Fruit fly (Drosophila melanogaster): Measurements from ENCODE around the gene Unc-115a.

DNA sequence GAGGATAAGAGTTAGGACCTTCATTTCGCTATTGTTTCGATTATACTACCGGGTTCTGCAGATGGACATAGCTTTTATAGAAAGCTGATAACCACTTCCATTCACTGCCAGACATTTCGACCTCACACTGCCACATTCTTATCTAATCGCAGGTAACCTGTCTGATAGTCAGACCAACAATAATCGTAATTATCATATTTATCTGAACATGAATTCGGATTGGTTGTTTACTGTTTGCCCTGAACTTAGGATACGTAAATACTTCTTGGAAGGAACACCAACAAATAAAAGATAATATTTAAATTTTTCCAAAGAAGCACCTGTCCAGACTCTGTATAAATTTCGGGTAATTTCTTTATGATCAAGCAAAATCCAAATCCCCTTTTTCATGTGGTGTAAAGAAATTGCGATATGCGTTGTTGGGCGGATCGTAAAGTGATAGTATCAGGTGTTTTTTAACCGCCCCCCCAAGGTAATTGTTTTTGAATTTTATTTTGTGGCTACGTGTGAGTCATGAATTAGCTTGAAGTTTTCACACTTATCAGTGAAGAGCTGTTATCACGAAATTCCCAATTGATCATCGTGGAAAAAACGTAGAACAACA lies 59.0 kb downstream of the Unc-115a start, which contains the start of gene Fst:
- TF ChIP-seq CG6163 (GFP tag; IDR thresholded peaks at IDR 0.05) (no peak), CG8632 (GFP tag; optimal IDR thresholded peaks at IDR 0.05) (no peak), esn (GFP tag; optimal IDR thresholded peaks at IDR 0.05) (no peak), Eip93F (GFP tag; optimal IDR thresholded peaks at IDR 0.05) (no peak)

All from whole organism, prepupa.